Worm (Caenorhabditis elegans): Measurements from ENCODE around the gene Y62H9A.10.

Gene Y62H9A.10

ce11 chrX:11934933-11935332, 32.4 kb upstream of the Y62H9A.10 start:
- TF ChIP-seq ham-2 (GFP tag; optimal IDR thresholded peaks at IDR 0.05) (peak; percentile 62), nhr-76 (tag; optimal IDR thresholded peaks at IDR 0.05) (no peak), mep-1 (tag; optimal IDR thresholded peaks at IDR 0.05) (peak; percentile 16), sptf-1 (tag; optimal IDR thresholded peaks at IDR 0.05) (peak; percentile 87), unc-39 (tag; optimal IDR thresholded peaks at IDR 0.05) (no peak), ztf-11 (tag; optimal IDR thresholded peaks at IDR 0.05) (no peak), lin-32 (GFP tag; optimal IDR thresholded peaks at IDR 0.05) (peak; percentile 41), ceh-43 (GFP tag; optimal IDR thresholded peaks at IDR 0.05) (peak; percentile 41), mab-5 (tag; optimal IDR thresholded peaks at IDR 0.05) (no peak), lin-13 (tag; optimal IDR thresholded peaks at IDR 0.05) (no peak), lsy-2 (tag; optimal IDR thresholded peaks at IDR 0.05) (no peak), ces-1 (GFP tag; optimal IDR thresholded peaks at IDR 0.05) (peak; percentile 42), M03D4.4 (tag; optimal IDR thresholded peaks at IDR 0.05) (peak; percentile 80), drap-1 (GFP tag; optimal IDR thresholded peaks at IDR 0.05) (peak; percentile 85), tbx-8 (GFP tag; optimal IDR thresholded peaks at IDR 0.05) (peak; percentile 28), mls-2 (tag; optimal IDR thresholded peaks at IDR 0.05) (peak; percentile 73), unc-120 (tag; optimal IDR thresholded peaks at IDR 0.05; ENCODE audit: poor library complexity, severe bottlenecking) (peak; percentile 75), cnd-1 (tag; optimal IDR thresholded peaks at IDR 0.05) (peak; percentile 85), ceh-83 (GFP tag; optimal IDR thresholded peaks at IDR 0.05) (peak; percentile 69), bed-3 (GFP tag; optimal IDR thresholded peaks at IDR 0.05) (peak; percentile 65), sem-2 (GFP tag; optimal IDR thresholded peaks at IDR 0.05) (peak; percentile 70), zip-8 (tag; optimal IDR thresholded peaks at IDR 0.05) (no peak), pha-4 (tag; optimal IDR thresholded peaks at IDR 0.05) (peak; percentile 41)

- TF ChIP-seq blmp-1 (tag; optimal IDR thresholded peaks at IDR 0.05) (no peak), lin-13 (tag; optimal IDR thresholded peaks at IDR 0.05) (no peak), cnd-1 (tag; optimal IDR thresholded peaks at IDR 0.05) (no peak), flh-1 (GFP tag; optimal IDR thresholded peaks at IDR 0.05) (no peak), ces-1 (GFP tag; optimal IDR thresholded peaks at IDR 0.05) (no peak), tbx-8 (GFP tag; optimal IDR thresholded peaks at IDR 0.05) (no peak), sptf-1 (tag; optimal IDR thresholded peaks at IDR 0.05) (no peak), pha-4 (tag; optimal IDR thresholded peaks at IDR 0.05) (no peak), lin-32 (GFP tag; optimal IDR thresholded peaks at IDR 0.05) (no peak), ceh-43 (GFP tag; optimal IDR thresholded peaks at IDR 0.05) (no peak)
Measured at ce11 chrX:11933547-11933946, 31.0 kb upstream of the Y62H9A.10 start.

ce11 chrX:11931559-11931958, 29.0 kb upstream of the Y62H9A.10 start, which contains the start of gene dot-1.4:
Gene dot-1.4 (minus strand): TSS chrX:11931659.
- TF ChIP-seq nhr-12 (tag; optimal IDR thresholded peaks at IDR 0.05) (no peak), lin-13 (tag; optimal IDR thresholded peaks at IDR 0.05) (no peak), ceh-83 (GFP tag; optimal IDR thresholded peaks at IDR 0.05) (no peak), bed-3 (GFP tag; optimal IDR thresholded peaks at IDR 0.05) (no peak), mep-1 (tag; optimal IDR thresholded peaks at IDR 0.05) (no peak), unc-39 (tag; optimal IDR thresholded peaks at IDR 0.05) (no peak), nhr-237 (tag; optimal IDR thresholded peaks at IDR 0.05) (no peak), elt-3 (tag; optimal IDR thresholded peaks at IDR 0.05) (no peak), ces-1 (GFP tag; optimal IDR thresholded peaks at IDR 0.05) (no peak), mls-2 (tag; optimal IDR thresholded peaks at IDR 0.05) (no peak), nhr-2 (tag; optimal IDR thresholded peaks at IDR 0.05) (no peak), sem-2 (GFP tag; optimal IDR thresholded peaks at IDR 0.05) (no peak), ztf-11 (tag; optimal IDR thresholded peaks at IDR 0.05) (no peak), tbx-8 (GFP tag; optimal IDR thresholded peaks at IDR 0.05) (no peak), nhr-76 (tag; optimal IDR thresholded peaks at IDR 0.05) (no peak), zip-8 (tag; optimal IDR thresholded peaks at IDR 0.05) (no peak)

ce11 chrX:11927585-11927984, 25.0 kb upstream of the Y62H9A.10 start, which contains the start of gene F55G7.4:
Gene F55G7.4 (plus strand): TSS chrX:11927885.
- TF ChIP-seq ham-2 (GFP tag; optimal IDR thresholded peaks at IDR 0.05) (no peak), ztf-11 (tag; optimal IDR thresholded peaks at IDR 0.05) (no peak), snpc-4 (tag; optimal IDR thresholded peaks at IDR 0.05) (no peak), elt-1 (tag; optimal IDR thresholded peaks at IDR 0.05; ENCODE audit: borderline replicate concordance, insufficient read depth) (no peak), elt-3 (tag; optimal IDR thresholded peaks at IDR 0.05) (no peak), bed-3 (GFP tag; optimal IDR thresholded peaks at IDR 0.05) (no peak), pha-4 (tag; optimal IDR thresholded peaks at IDR 0.05) (no peak), nhr-12 (tag; optimal IDR thresholded peaks at IDR 0.05) (no peak), flh-1 (GFP tag; optimal IDR thresholded peaks at IDR 0.05) (no peak), lin-32 (GFP tag; optimal IDR thresholded peaks at IDR 0.05) (no peak), M03D4.4 (tag; optimal IDR thresholded peaks at IDR 0.05) (no peak)
